Worm (Caenorhabditis elegans): Measurements from ENCODE around the gene col-105.

col-105 gene

ce11 chrIV:1365771-1366170, 6.7 kb upstream of the col-105 start:
- TF ChIP-seq aly-1 (tag; optimal IDR thresholded peaks at IDR 0.05) (no peak), hnd-1 (tag; optimal IDR thresholded peaks at IDR 0.05) (no peak), F13C5.2 (tag; optimal IDR thresholded peaks at IDR 0.05) (no peak), tbx-37 (GFP tag; conservative IDR thresholded peaks at IDR 0.05) (no peak), B0310.2 (tag; optimal IDR thresholded peaks at IDR 0.05) (no peak), hmg-4 (GFP tag; optimal IDR thresholded peaks at IDR 0.05) (no peak), scrt-1 (GFP tag; IDR thresholded peaks at IDR 0.05) (no peak), ama-1 (optimal IDR thresholded peaks at IDR 0.05) (no peak), ets-7 (tag; optimal IDR thresholded peaks at IDR 0.05) (no peak), tbx-11 (GFP tag; IDR thresholded peaks at IDR 0.05) (no peak), hmbx-1 (tag; optimal IDR thresholded peaks at IDR 0.05) (no peak), sea-1 (GFP tag; conservative IDR thresholded peaks at IDR 0.05) (no peak), ceh-36 (tag; optimal IDR thresholded peaks at IDR 0.05) (no peak), ceh-13 (GFP tag; optimal IDR thresholded peaks at IDR 0.05) (no peak), pes-1 (GFP tag; IDR thresholded peaks at IDR 0.05) (no peak), tra-4 (tag; optimal IDR thresholded peaks at IDR 0.05) (no peak), flt-1 (GFP tag; IDR thresholded peaks at IDR 0.05) (no peak)

ce11 chrIV:1361616-1362228, 2.7 kb upstream of the col-105 start:
- TF ChIP-seq hmg-4 (GFP tag; optimal IDR thresholded peaks at IDR 0.05) (peak; percentile 52), B0310.2 (tag; optimal IDR thresholded peaks at IDR 0.05) (no peak)

ce11 chrIV:1358109-1358508, 916 bp downstream of the col-105 start:
- peak; percentile 17 for TF ChIP-seq aly-1 (tag; optimal IDR thresholded peaks at IDR 0.05)
- no peak for TF ChIP-seq tbx-37 (GFP tag; conservative IDR thresholded peaks at IDR 0.05)
- TF ChIP-seq pes-1 (GFP tag; IDR thresholded peaks at IDR 0.05) = 0 out of 2 replicates have a peak, but pooled peaks have one; percentile 40
- TF ChIP-seq ama-1 (optimal IDR thresholded peaks at IDR 0.05) = no peak

- TF ChIP-seq tbx-37 (GFP tag; conservative IDR thresholded peaks at IDR 0.05) = no peak
- no peak for TF ChIP-seq ceh-36 (tag; optimal IDR thresholded peaks at IDR 0.05)
- no peak for TF ChIP-seq F13C5.2 (tag; optimal IDR thresholded peaks at IDR 0.05)
- no peak for TF ChIP-seq tra-4 (tag; optimal IDR thresholded peaks at IDR 0.05)
- no peak for TF ChIP-seq flt-1 (GFP tag; IDR thresholded peaks at IDR 0.05)
- no peak for TF ChIP-seq hmg-4 (GFP tag; optimal IDR thresholded peaks at IDR 0.05)
- TF ChIP-seq scrt-1 (GFP tag; IDR thresholded peaks at IDR 0.05) = no peak
- no peak for TF ChIP-seq ets-7 (tag; optimal IDR thresholded peaks at IDR 0.05)
- no peak for TF ChIP-seq hmbx-1 (tag; optimal IDR thresholded peaks at IDR 0.05)
- no peak for TF ChIP-seq aly-1 (tag; optimal IDR thresholded peaks at IDR 0.05)
- TF ChIP-seq sea-1 (GFP tag; conservative IDR thresholded peaks at IDR 0.05) = no peak
- no peak for TF ChIP-seq ceh-13 (GFP tag; optimal IDR thresholded peaks at IDR 0.05)
- no peak for TF ChIP-seq hnd-1 (tag; optimal IDR thresholded peaks at IDR 0.05)
- no peak for TF ChIP-seq tbx-11 (GFP tag; IDR thresholded peaks at IDR 0.05)
- no peak for TF ChIP-seq pes-1 (GFP tag; IDR thresholded peaks at IDR 0.05)
- TF ChIP-seq B0310.2 (tag; optimal IDR thresholded peaks at IDR 0.05) = no peak
- no peak for TF ChIP-seq ama-1 (optimal IDR thresholded peaks at IDR 0.05)
Measured at ce11 chrIV:1355147-1355546, 3.9 kb downstream of the col-105 start, which contains the start of gene col-104. col-104 (minus strand) TSS chrIV:1355305.

- TF ChIP-seq hmg-4 (GFP tag; optimal IDR thresholded peaks at IDR 0.05) (no peak), hmbx-1 (tag; optimal IDR thresholded peaks at IDR 0.05) (no peak), scrt-1 (GFP tag; IDR thresholded peaks at IDR 0.05) (no peak), ceh-36 (tag; optimal IDR thresholded peaks at IDR 0.05) (no peak), flt-1 (GFP tag; IDR thresholded peaks at IDR 0.05) (no peak), ets-7 (tag; optimal IDR thresholded peaks at IDR 0.05) (no peak), tbx-37 (GFP tag; conservative IDR thresholded peaks at IDR 0.05) (no peak), tbx-11 (GFP tag; IDR thresholded peaks at IDR 0.05) (no peak), aly-1 (tag; optimal IDR thresholded peaks at IDR 0.05) (no peak), hnd-1 (tag; optimal IDR thresholded peaks at IDR 0.05) (no peak), pes-1 (GFP tag; IDR thresholded peaks at IDR 0.05) (no peak), ama-1 (optimal IDR thresholded peaks at IDR 0.05) (no peak), B0310.2 (tag; optimal IDR thresholded peaks at IDR 0.05) (no peak), ceh-13 (GFP tag; optimal IDR thresholded peaks at IDR 0.05) (no peak), F13C5.2 (tag; optimal IDR thresholded peaks at IDR 0.05) (no peak), sea-1 (GFP tag; conservative IDR thresholded peaks at IDR 0.05) (no peak), tra-4 (tag; optimal IDR thresholded peaks at IDR 0.05) (no peak)
Measured at ce11 chrIV:1353811-1354210, 5.2 kb downstream of the col-105 start.

- TF ChIP-seq B0310.2 (tag; optimal IDR thresholded peaks at IDR 0.05) (no peak), scrt-1 (GFP tag; IDR thresholded peaks at IDR 0.05) (no peak), hmg-4 (GFP tag; optimal IDR thresholded peaks at IDR 0.05) (no peak), ceh-13 (GFP tag; optimal IDR thresholded peaks at IDR 0.05) (no peak), aly-1 (tag; optimal IDR thresholded peaks at IDR 0.05) (no peak), hmbx-1 (tag; optimal IDR thresholded peaks at IDR 0.05) (no peak), pes-1 (GFP tag; IDR thresholded peaks at IDR 0.05) (no peak), ceh-36 (tag; optimal IDR thresholded peaks at IDR 0.05) (no peak), tbx-37 (GFP tag; conservative IDR thresholded peaks at IDR 0.05) (no peak), flt-1 (GFP tag; IDR thresholded peaks at IDR 0.05) (no peak), tbx-11 (GFP tag; IDR thresholded peaks at IDR 0.05) (no peak), ama-1 (optimal IDR thresholded peaks at IDR 0.05) (no peak), tra-4 (tag; optimal IDR thresholded peaks at IDR 0.05) (no peak), hnd-1 (tag; optimal IDR thresholded peaks at IDR 0.05) (no peak), ets-7 (tag; optimal IDR thresholded peaks at IDR 0.05) (no peak), F13C5.2 (tag; optimal IDR thresholded peaks at IDR 0.05) (no peak), sea-1 (GFP tag; conservative IDR thresholded peaks at IDR 0.05) (no peak)
Measured at ce11 chrIV:1349352-1349751, 9.7 kb downstream of the col-105 start.

ce11 chrIV:1346981-1347380, 12.0 kb downstream of the col-105 start, which contains the start of gene rfc-2:
rfc-2 (plus strand) TSS chrIV:1347314.
- TF ChIP-seq ceh-13 (GFP tag; optimal IDR thresholded peaks at IDR 0.05) (no peak), tbx-11 (GFP tag; IDR thresholded peaks at IDR 0.05) (no peak), flt-1 (GFP tag; IDR thresholded peaks at IDR 0.05) (no peak), aly-1 (tag; optimal IDR thresholded peaks at IDR 0.05) (no peak), tbx-37 (GFP tag; conservative IDR thresholded peaks at IDR 0.05) (no peak), scrt-1 (GFP tag; IDR thresholded peaks at IDR 0.05) (no peak), hmbx-1 (tag; optimal IDR thresholded peaks at IDR 0.05) (no peak), tra-4 (tag; optimal IDR thresholded peaks at IDR 0.05) (no peak), pes-1 (GFP tag; IDR thresholded peaks at IDR 0.05) (no peak), sea-1 (GFP tag; conservative IDR thresholded peaks at IDR 0.05) (no peak), ceh-36 (tag; optimal IDR thresholded peaks at IDR 0.05) (no peak), hnd-1 (tag; optimal IDR thresholded peaks at IDR 0.05) (no peak), ama-1 (optimal IDR thresholded peaks at IDR 0.05) (no peak), F13C5.2 (tag; optimal IDR thresholded peaks at IDR 0.05) (no peak), B0310.2 (tag; optimal IDR thresholded peaks at IDR 0.05) (no peak)
